Worm (Caenorhabditis elegans) whole organism, early embryonic: Measurements from ENCODE around the gene eel-1.

Experiments
- B0310.2 ChIP-seq: sonication (generic microtip); optimal IDR thresholded peaks from 2 replicates; lab custom pipeline; 2016; ENCODE audit warnings: mild to moderate bottlenecking, missing genetic modification characterization, missing compliant biosample characterization
- ama-1 ChIP-seq: fragments of 150-350 bp; optimal IDR thresholded peaks from 2 replicates; lab custom pipeline; 2014
- ceh-13 ChIP-seq: fragments of 200-800 bp; sonication (Bioruptor generic); optimal IDR thresholded peaks from 2 replicates; lab custom pipeline; 2018; ENCODE audit warnings: mild to moderate bottlenecking, missing genetic modification characterization, missing compliant biosample characterization
- flt-1 ChIP-seq: fragments of 200-800 bp; sonication (Bioruptor generic); IDR thresholded peaks from 2 replicates; pipeline ENCODE4 v1.3.6; 2022; ENCODE audit warnings: missing genetic modification characterization, missing compliant biosample characterization
- hmbx-1 ChIP-seq: sonication (generic microtip); optimal IDR thresholded peaks from 2 replicates; lab custom pipeline; 2016; ENCODE audit warnings: mild to moderate bottlenecking, missing genetic modification characterization, missing compliant biosample characterization
- hnd-1 ChIP-seq: sonication (generic microtip); optimal IDR thresholded peaks from 2 replicates; lab custom pipeline; 2016; ENCODE audit warnings: missing genetic modification characterization, missing compliant biosample characterization
- pes-1 ChIP-seq: fragments of 200-800 bp; sonication (Bioruptor generic); IDR thresholded peaks from 2 replicates; pipeline ENCODE4 v1.3.6; 2022; ENCODE audit warnings: missing genetic modification reagents, missing genetic modification characterization, missing compliant biosample characterization
- scrt-1 ChIP-seq: fragments of 200-800 bp; sonication (Bioruptor generic); IDR thresholded peaks from 2 replicates; pipeline ENCODE4 v1.3.6; 2022; ENCODE audit warnings: missing genetic modification characterization, missing compliant biosample characterization
- sea-1 ChIP-seq: fragments of 200-800 bp; sonication (Bioruptor generic); conservative IDR thresholded peaks from 2 replicates; pipeline ENCODE4 v1.3.6; 2022; ENCODE audit warnings: missing genetic modification characterization, missing compliant biosample characterization
- tbx-11 ChIP-seq: fragments of 200-800 bp; sonication (Bioruptor generic); IDR thresholded peaks from 2 replicates; pipeline ENCODE4 v1.3.6; 2022; ENCODE audit warnings: missing genetic modification characterization, missing compliant biosample characterization
- tbx-37 ChIP-seq: fragments of 200-800 bp; sonication (Bioruptor generic); conservative IDR thresholded peaks from 2 replicates; pipeline ENCODE4 v1.3.6; 2022; ENCODE audit warnings: missing genetic modification reagents, missing genetic modification characterization, missing compliant biosample characterization
- tra-4 ChIP-seq: sonication (generic microtip); optimal IDR thresholded peaks from 2 replicates; lab custom pipeline; 2017; ENCODE audit warnings: missing genetic modification characterization, missing compliant biosample characterization

DNA sequence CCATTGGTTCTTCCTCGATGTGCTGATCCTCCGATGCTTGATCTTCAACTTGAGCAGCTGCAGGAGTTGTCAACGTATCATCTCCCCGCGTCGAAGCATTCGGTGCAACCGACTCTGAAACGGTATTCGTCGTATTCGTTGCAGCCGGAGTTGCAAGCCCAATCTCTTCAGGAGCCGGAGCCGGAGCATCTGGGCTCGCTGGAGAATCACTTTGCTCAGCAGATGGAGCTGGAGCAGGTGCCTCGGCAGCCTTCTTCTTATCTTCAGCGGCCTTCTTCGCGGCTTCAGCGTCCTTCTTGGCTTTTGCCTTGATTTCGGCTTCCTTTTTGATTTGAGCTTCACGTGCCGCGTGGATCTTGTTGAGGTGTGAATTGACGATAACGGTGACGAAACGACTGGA lies 11.2 kb downstream of the eel-1 start:
- TF ChIP-seq flt-1 (no peak), hmbx-1 (tag; lab: Kevin White, UChicago) (no peak), ama-1 (lab: Kevin White, UChicago) (no peak), scrt-1 (GFP tag; lab: Robert Waterston, UW) (no peak), pes-1 (GFP tag; lab: Robert Waterston, UW) (no peak), hnd-1 (tag; lab: Kevin White, UChicago) (no peak), tbx-11 (no peak), tbx-37 (GFP tag; lab: Robert Waterston, UW) (no peak), tra-4 (tag; lab: Kevin White, UChicago) (no peak), ceh-13 (GFP tag; lab: Kevin White, UChicago) (no peak), sea-1 (GFP tag; lab: Robert Waterston, UW) (no peak), B0310.2 (tag; lab: Kevin White, UChicago) (no peak)
